Fruit fly (Drosophila melanogaster) whole organism, embryonic: ENCODE results near the gene Nsf2.

Experiments used
- Abd-B ChIP-seq: fragments of 200-800 bp; sonication (Bioruptor generic); optimal IDR thresholded peaks from 2 replicates; lab custom pipeline; 2018; ENCODE audit warnings: missing biosample characterization, mild to moderate bottlenecking, missing genetic modification characterization, moderate library complexity
- CG10147 ChIP-seq: fragments of 200-800 bp; sonication (Bioruptor generic); optimal IDR thresholded peaks from 2 replicates; lab custom pipeline; 2019; ENCODE audit warnings: missing biosample characterization, mild to moderate bottlenecking, missing genetic modification characterization, moderate library complexity
- CG10366 ChIP-seq: fragments of 200-800 bp; sonication (Bioruptor generic); IDR thresholded peaks from 2 replicates; pipeline ENCODE4 v1.3.6; 2022; ENCODE audit warnings: missing biosample characterization, missing genetic modification characterization
- CG10979 ChIP-seq: fragments of 200-800 bp; sonication (Bioruptor generic); optimal IDR thresholded peaks from 2 replicates; lab custom pipeline; 2018; ENCODE audit warnings: missing biosample characterization, mild to moderate bottlenecking, missing genetic modification characterization, moderate library complexity
- CG11723 ChIP-seq: fragments of 200-800 bp; sonication (Bioruptor generic); optimal IDR thresholded peaks from 2 replicates; lab custom pipeline; 2017; ENCODE audit warnings: missing biosample characterization, mild to moderate bottlenecking, missing genetic modification characterization
- CG12155 ChIP-seq: fragments of 200-800 bp; sonication (Bioruptor generic); optimal IDR thresholded peaks from 3 replicates; lab custom pipeline; 2016; ENCODE audit warnings: missing biosample characterization, missing genetic modification characterization
- CG13296 ChIP-seq: fragments of 200-800 bp; sonication (Bioruptor generic); optimal IDR thresholded peaks from 3 replicates; lab custom pipeline; 2018; ENCODE audit warnings: missing biosample characterization, mild to moderate bottlenecking, missing genetic modification characterization
- CG13775 ChIP-seq: fragments of 200-800 bp; sonication (Bioruptor generic); optimal IDR thresholded peaks from 3 replicates; lab custom pipeline; 2017; ENCODE audit warnings: missing biosample characterization, mild to moderate bottlenecking, missing genetic modification characterization
- CG14965 ChIP-seq: fragments of 200-800 bp; sonication (Bioruptor generic); optimal IDR thresholded peaks from 2 replicates; lab custom pipeline; 2016; ENCODE audit warnings: missing biosample characterization, missing genetic modification characterization, borderline replicate concordance
- CG15073 ChIP-seq: fragments of 200-800 bp; sonication (Bioruptor generic); optimal IDR thresholded peaks from 2 replicates; lab custom pipeline; 2016; ENCODE audit warnings: missing biosample characterization, missing genetic modification characterization
- CG18262 ChIP-seq: fragments of 200-800 bp; optimal IDR thresholded peaks from 3 replicates; lab custom pipeline; 2019; ENCODE audit warnings: missing biosample characterization, mild to moderate bottlenecking, missing genetic modification characterization, moderate library complexity
- CG33213 ChIP-seq: fragments of 200-800 bp; sonication (Bioruptor generic); optimal IDR thresholded peaks from 3 replicates; lab custom pipeline; 2016; ENCODE audit warnings: missing biosample characterization, missing genetic modification characterization
- CG4360 ChIP-seq: fragments of 200-800 bp; sonication (Bioruptor generic); IDR thresholded peaks from 2 replicates; pipeline ENCODE4 v1.3.6; 2022; ENCODE audit warnings: missing biosample characterization, missing genetic modification characterization
- CG6654 ChIP-seq: fragments of 200-800 bp; sonication (Bioruptor generic); optimal IDR thresholded peaks from 2 replicates; lab custom pipeline; 2017; ENCODE audit warnings: missing biosample characterization, mild to moderate bottlenecking, missing genetic modification characterization
- CG7372 ChIP-seq: fragments of 200-800 bp; sonication (Bioruptor generic); IDR thresholded peaks from 2 replicates; pipeline ENCODE4 v1.3.6; 2022; ENCODE audit warnings: missing biosample characterization, missing genetic modification characterization
- CG8089 ChIP-seq: fragments of 200-800 bp; sonication (Bioruptor generic); optimal IDR thresholded peaks from 3 replicates; lab custom pipeline; 2016; ENCODE audit warnings: missing biosample characterization, missing genetic modification characterization
- CG9437 ChIP-seq: fragments of 200-800 bp; sonication (Bioruptor generic); optimal IDR thresholded peaks from 2 replicates; lab custom pipeline; 2018; ENCODE audit warnings: missing biosample characterization, mild to moderate bottlenecking, missing genetic modification characterization
- CG9932 ChIP-seq: fragments of 200-800 bp; sonication (Bioruptor generic); IDR thresholded peaks from 2 replicates; pipeline ENCODE4 v1.3.6; 2022; ENCODE audit warnings: missing biosample characterization, missing genetic modification characterization
- Dad ChIP-seq: fragments of 200-800 bp; sonication (Bioruptor generic); optimal IDR thresholded peaks from 3 replicates; lab custom pipeline; 2016; ENCODE audit warnings: missing biosample characterization, missing genetic modification characterization
- Fer2 ChIP-seq: fragments of 200-800 bp; sonication (Bioruptor generic); optimal IDR thresholded peaks from 2 replicates; lab custom pipeline; 2018; ENCODE audit warnings: missing biosample characterization, mild to moderate bottlenecking, missing genetic modification characterization, moderate library complexity
- HHEX ChIP-seq: fragments of 200-800 bp; sonication (Bioruptor generic); optimal IDR thresholded peaks from 3 replicates; lab custom pipeline; 2017; ENCODE audit warnings: missing biosample characterization, mild to moderate bottlenecking, missing genetic modification characterization, missing genetic modification reagents
- HmgD ChIP-seq: fragments of 200-800 bp; sonication (Bioruptor generic); optimal IDR thresholded peaks from 3 replicates; lab custom pipeline; 2016; ENCODE audit warnings: missing biosample characterization, missing genetic modification characterization
- Nf-YA ChIP-seq: fragments of 200-800 bp; sonication (Bioruptor generic); IDR thresholded peaks from 2 replicates; pipeline ENCODE4 v1.3.6; 2022; ENCODE audit warnings: missing biosample characterization, missing genetic modification characterization
- Pdp1 ChIP-seq, 2 experiments: fragments of 200-800 bp; sonication (Bioruptor generic); optimal IDR thresholded peaks; 3 replicates each; lab custom pipeline; 2016; ENCODE audit warnings: missing biosample characterization in 2 of 2, missing genetic modification characterization in 2 of 2, mild to moderate bottlenecking in 1 of 2, moderate library complexity in 1 of 2
- Sin3A ChIP-seq: fragments of >200 bp; optimal IDR thresholded peaks from 2 replicates; lab custom pipeline; 2018
- Sry-β ChIP-seq: fragments of 200-800 bp; sonication (Bioruptor generic); optimal IDR thresholded peaks from 2 replicates; lab custom pipeline; 2018; ENCODE audit warnings: missing biosample characterization, mild to moderate bottlenecking, missing genetic modification characterization, moderate library complexity
- bab2 ChIP-seq: fragments of 200-800 bp; sonication (Bioruptor generic); optimal IDR thresholded peaks from 2 replicates; lab custom pipeline; 2016; ENCODE audit warnings: missing biosample characterization, missing genetic modification characterization
- cad ChIP-seq: fragments of >200 bp; optimal IDR thresholded peaks from 2 replicates; lab custom pipeline; 2017; ENCODE audit warnings: missing biosample characterization, missing genetic modification characterization
- cas ChIP-seq: fragments of 200-800 bp; sonication (Bioruptor generic); IDR thresholded peaks from 2 replicates; pipeline ENCODE4 v1.3.6; 2022; ENCODE audit warnings: missing biosample characterization, missing genetic modification characterization
- corto ChIP-seq: fragments of 200-800 bp; sonication (Bioruptor generic); optimal IDR thresholded peaks from 2 replicates; lab custom pipeline; 2016; ENCODE audit warnings: missing biosample characterization, mild to moderate bottlenecking, missing genetic modification characterization, moderate library complexity
- dmrt99B ChIP-seq: fragments of 200-800 bp; sonication (Bioruptor generic); optimal IDR thresholded peaks from 2 replicates; lab custom pipeline; 2018; ENCODE audit warnings: missing biosample characterization, mild to moderate bottlenecking, missing genetic modification characterization, moderate library complexity
- ems ChIP-seq: fragments of 200-800 bp; sonication (Bioruptor generic); optimal IDR thresholded peaks from 3 replicates; lab custom pipeline; 2016; ENCODE audit warnings: missing biosample characterization, missing genetic modification characterization
- ewg ChIP-seq: fragments of 200-800 bp; sonication (Bioruptor generic); optimal IDR thresholded peaks from 3 replicates; lab custom pipeline; 2017; ENCODE audit warnings: mild to moderate bottlenecking, missing biosample characterization, missing genetic modification reagents, missing genetic modification characterization
- fu2 ChIP-seq: fragments of 200-800 bp; sonication (Bioruptor generic); optimal IDR thresholded peaks from 2 replicates; lab custom pipeline; 2016; ENCODE audit warnings: missing biosample characterization, missing genetic modification characterization
- hth ChIP-seq: fragments of >200 bp; optimal IDR thresholded peaks from 2 replicates; lab custom pipeline; 2017; ENCODE audit warnings: inconsistent platforms
- ind ChIP-seq: fragments of 200-800 bp; sonication (Bioruptor generic); optimal IDR thresholded peaks from 3 replicates; lab custom pipeline; 2016; ENCODE audit warnings: missing biosample characterization, missing genetic modification characterization
- klu ChIP-seq: fragments of 200-800 bp; sonication (Bioruptor generic); IDR thresholded peaks from 2 replicates; pipeline ENCODE4 v1.3.6; 2022; ENCODE audit warnings: missing biosample characterization, missing genetic modification characterization
- lmd ChIP-seq: fragments of 200-800 bp; sonication (Bioruptor generic); IDR thresholded peaks from 2 replicates; pipeline ENCODE4 v1.3.6; 2022; ENCODE audit warnings: missing biosample characterization, missing genetic modification characterization
- nerfin-2 ChIP-seq: fragments of 200-800 bp; sonication (Bioruptor generic); IDR thresholded peaks from 2 replicates; pipeline ENCODE4 v1.3.6; 2022; ENCODE audit warnings: missing biosample characterization, missing genetic modification characterization; ENCODE audit not compliant: partially characterized antibody
- org-1 ChIP-seq: fragments of 200-800 bp; sonication (Bioruptor generic); optimal IDR thresholded peaks from 2 replicates; lab custom pipeline; 2017; ENCODE audit warnings: missing biosample characterization, missing genetic modification characterization
- pnt ChIP-seq: fragments of 200-800 bp; sonication (Bioruptor generic); optimal IDR thresholded peaks from 3 replicates; lab custom pipeline; 2016; ENCODE audit warnings: missing biosample characterization, missing genetic modification characterization
- salm ChIP-seq: fragments of 200-800 bp; sonication (Bioruptor generic); optimal IDR thresholded peaks from 2 replicates; lab custom pipeline; 2018; ENCODE audit warnings: missing biosample characterization, mild to moderate bottlenecking, missing genetic modification characterization
- sd ChIP-seq: fragments of 200-800 bp; sonication (Bioruptor generic); optimal IDR thresholded peaks from 3 replicates; lab custom pipeline; 2018; ENCODE audit warnings: missing biosample characterization, mild to moderate bottlenecking, missing genetic modification characterization, moderate library complexity
- sima ChIP-seq: fragments of 200-800 bp; sonication (Bioruptor generic); optimal IDR thresholded peaks from 2 replicates; lab custom pipeline; 2016; ENCODE audit warnings: missing biosample characterization, missing genetic modification characterization
- stwl ChIP-seq: fragments of 200-800 bp; sonication (Bioruptor generic); optimal IDR thresholded peaks from 3 replicates; lab custom pipeline; 2018; ENCODE audit warnings: missing biosample characterization, mild to moderate bottlenecking, missing genetic modification characterization, moderate library complexity
- tin ChIP-seq: fragments of 200-800 bp; sonication (Bioruptor generic); optimal IDR thresholded peaks from 3 replicates; lab custom pipeline; 2016; ENCODE audit warnings: missing biosample characterization, missing genetic modification characterization
- trem ChIP-seq: fragments of 200-800 bp; optimal IDR thresholded peaks from 3 replicates; lab custom pipeline; 2019; ENCODE audit warnings: missing biosample characterization, mild to moderate bottlenecking, missing genetic modification characterization, moderate library complexity
- unpg ChIP-seq: fragments of 200-800 bp; sonication (Bioruptor generic); optimal IDR thresholded peaks from 3 replicates; lab custom pipeline; 2018; ENCODE audit warnings: missing biosample characterization, mild to moderate bottlenecking, missing genetic modification characterization, moderate library complexity
- zen ChIP-seq: fragments of 200-800 bp; sonication (Bioruptor generic); optimal IDR thresholded peaks from 3 replicates; lab custom pipeline; 2018; ENCODE audit warnings: missing biosample characterization, mild to moderate bottlenecking, missing genetic modification characterization, moderate library complexity
- zf30C ChIP-seq: fragments of 200-800 bp; sonication (Bioruptor generic); optimal IDR thresholded peaks from 3 replicates; lab custom pipeline; 2018; ENCODE audit warnings: missing biosample characterization, mild to moderate bottlenecking, missing genetic modification characterization

Gene Nsf2

dm6 chr3R:13793979-13794665 lies 43.7 kb downstream of the Nsf2 start (continued):
- TF ChIP-seq ind (GFP tag; lab: Kevin White, UChicago) (peak; percentile 51), CG13296 (GFP tag; lab: Kevin White, UChicago) (peak; percentile 20), sd (tag; lab: Kevin White, UChicago) (no peak), CG4360 (GFP tag; lab: Robert Waterston, UW) (0 out of 2 replicates have a peak, but pooled peaks have one; percentile 34), CG8089 (GFP tag; lab: Kevin White, UChicago) (no peak), CG33213 (GFP tag; lab: Kevin White, UChicago) (no peak), cas (GFP tag; lab: Robert Waterston, UW) (no peak), zf30C (GFP tag; lab: Kevin White, UChicago) (no peak), Pdp1 (GFP tag; optimal IDR thresholded peaks at IDR 0.05; lab: Kevin White, UChicago) (peak in 1 of 2 experiments; percentile 24), Nf-YA (GFP tag; lab: Robert Waterston, UW) (0 out of 2 replicates have a peak, but pooled peaks have one; percentile 24), lmd (GFP tag; lab: Robert Waterston, UW) (peak; percentile 72), HHEX (GFP tag; lab: Kevin White, UChicago) (peak; percentile 25), CG7372 (GFP tag; lab: Robert Waterston, UW) (no peak), CG10366 (GFP tag; lab: Robert Waterston, UW) (peak; percentile 44; the same call in 1 of the 2 replicates), fu2 (GFP tag; lab: Kevin White, UChicago) (no peak), CG18262 (tag; lab: Kevin White, UChicago) (peak; percentile 82), unpg (GFP tag; lab: Kevin White, UChicago) (peak; percentile 83), CG14965 (GFP tag; lab: Kevin White, UChicago) (no peak), nerfin-2 (GFP tag; lab: Robert Waterston, UW) (no peak), stwl (tag; lab: Kevin White, UChicago) (no peak), CG15073 (GFP tag; lab: Kevin White, UChicago) (no peak), sima (GFP tag; lab: Kevin White, UChicago) (no peak), CG6654 (no peak), zen (tag; lab: Kevin White, UChicago) (no peak), klu (GFP tag; lab: Robert Waterston, UW) (no peak), ems (no peak), salm (tag; lab: Kevin White, UChicago) (peak; percentile 57), hth (lab: Kevin White, UChicago) (no peak), Fer2 (tag; lab: Kevin White, UChicago) (no peak), tin (GFP tag; lab: Kevin White, UChicago) (peak; percentile 34), dmrt99B (tag; lab: Kevin White, UChicago) (peak; percentile 82), Dad (GFP tag; lab: Kevin White, UChicago) (no peak), CG11723 (GFP tag; lab: Kevin White, UChicago) (peak; percentile 25), cad (GFP tag; lab: Kevin White, UChicago) (no peak), Abd-B (GFP tag; lab: Kevin White, UChicago) (peak; percentile 45), CG12155 (GFP tag; lab: Kevin White, UChicago) (peak; percentile 46), pnt (GFP tag; lab: Kevin White, UChicago) (peak; percentile 14), CG10147 (GFP tag; lab: Kevin White, UChicago) (peak; percentile 27), trem (tag; lab: Kevin White, UChicago) (peak; percentile 66), HmgD (no peak), CG9932 (no peak), CG13775 (GFP tag; lab: Kevin White, UChicago) (peak; percentile 42), Sin3A (lab: Kevin White, UChicago) (no peak), CG10979 (tag; lab: Kevin White, UChicago) (peak; percentile 85), Sry-β (GFP tag; lab: Kevin White, UChicago) (no peak), CG9437 (peak; percentile 54), ewg (GFP tag; lab: Kevin White, UChicago) (peak; percentile 75), bab2 (GFP tag; lab: Kevin White, UChicago) (no peak), org-1 (GFP tag; lab: Kevin White, UChicago) (peak; percentile 32), corto (GFP tag; lab: Kevin White, UChicago) (no peak)
